Worm (Caenorhabditis elegans): Measurements from ENCODE around the gene Y37E11B.1.

Gene Y37E11B.1

DNA sequence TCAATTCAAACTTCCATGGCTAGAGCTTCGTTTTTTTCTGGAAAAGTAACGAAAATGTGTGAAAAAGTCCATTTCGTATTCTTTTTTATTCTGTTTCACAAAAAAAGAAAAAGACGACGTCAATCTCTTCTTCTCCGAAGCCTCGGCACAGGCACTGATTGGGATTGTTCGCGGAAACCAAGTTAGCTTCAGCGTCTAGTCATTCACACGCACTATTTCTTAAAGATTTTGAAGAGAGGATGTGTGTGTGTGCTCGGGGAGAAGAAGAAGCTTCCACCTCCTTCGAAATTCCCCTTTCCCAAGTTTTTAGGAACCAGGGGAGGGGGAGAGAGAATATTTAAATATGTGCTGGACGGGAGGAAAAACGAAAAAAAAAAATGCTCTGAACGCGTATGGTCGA lies 47.0 kb downstream of the Y37E11B.1 start:
- TF ChIP-seq ces-1 (GFP tag; optimal IDR thresholded peaks at IDR 0.05) (peak; percentile 58), fkh-10 (GFP tag; optimal IDR thresholded peaks at IDR 0.05) (peak; percentile 47), skn-1 (tag; optimal IDR thresholded peaks at IDR 0.05) (no peak)

DNA sequence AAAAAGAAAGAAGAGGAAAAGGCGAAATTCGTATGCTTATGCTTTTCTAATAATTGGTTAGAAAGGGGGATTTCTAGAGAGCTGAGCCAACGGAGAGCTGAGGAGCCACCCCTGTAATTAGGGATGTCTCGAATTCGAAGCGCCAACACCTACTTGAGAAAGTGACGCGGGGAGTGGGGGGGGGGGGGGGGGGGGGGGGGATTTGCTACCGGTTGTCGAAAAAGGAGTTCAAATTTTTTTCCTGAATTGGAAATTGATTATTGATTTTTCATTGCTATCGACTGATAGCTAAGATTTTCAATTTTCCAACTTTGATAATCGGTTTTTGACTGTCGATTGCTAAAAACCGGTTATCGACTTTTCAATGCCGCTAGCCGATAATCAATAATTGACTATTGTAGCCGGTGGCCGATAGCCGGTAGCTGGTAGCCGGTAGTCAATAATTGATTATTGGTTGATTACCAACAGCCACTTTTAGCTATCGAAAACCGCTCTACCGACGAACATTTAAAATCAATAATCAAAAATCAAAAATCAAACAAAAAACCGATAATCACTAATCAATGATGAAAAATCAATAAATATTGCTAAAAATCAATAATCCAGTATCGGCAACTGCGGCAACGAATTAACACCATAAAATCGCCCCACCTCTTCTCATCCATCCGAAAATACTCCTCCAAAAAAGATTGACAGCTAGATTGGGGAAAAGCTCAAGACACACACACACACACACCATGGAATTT lies 49.6 kb downstream of the Y37E11B.1 start:
- TF ChIP-seq aha-1 (tag) (no peak), hlh-11 (tag; optimal IDR thresholded peaks at IDR 0.05) (no peak), tag-97 (GFP tag; IDR thresholded peaks at IDR 0.05) (no peak), tra-1 (GFP tag; IDR thresholded peaks at IDR 0.05) (no peak), T20F7.1 (GFP tag; optimal IDR thresholded peaks at IDR 0.05) (no peak), ceh-28 (tag; optimal IDR thresholded peaks at IDR 0.05) (peak; percentile 87), snpc-1.2 (GFP tag; IDR thresholded peaks at IDR 0.05) (no peak), set-16 (GFP tag; IDR thresholded peaks at IDR 0.05) (peak; percentile 86)
